Fruit fly (Drosophila melanogaster): ENCODE data around the gene B-H2.

Gene B-H2

DNA sequence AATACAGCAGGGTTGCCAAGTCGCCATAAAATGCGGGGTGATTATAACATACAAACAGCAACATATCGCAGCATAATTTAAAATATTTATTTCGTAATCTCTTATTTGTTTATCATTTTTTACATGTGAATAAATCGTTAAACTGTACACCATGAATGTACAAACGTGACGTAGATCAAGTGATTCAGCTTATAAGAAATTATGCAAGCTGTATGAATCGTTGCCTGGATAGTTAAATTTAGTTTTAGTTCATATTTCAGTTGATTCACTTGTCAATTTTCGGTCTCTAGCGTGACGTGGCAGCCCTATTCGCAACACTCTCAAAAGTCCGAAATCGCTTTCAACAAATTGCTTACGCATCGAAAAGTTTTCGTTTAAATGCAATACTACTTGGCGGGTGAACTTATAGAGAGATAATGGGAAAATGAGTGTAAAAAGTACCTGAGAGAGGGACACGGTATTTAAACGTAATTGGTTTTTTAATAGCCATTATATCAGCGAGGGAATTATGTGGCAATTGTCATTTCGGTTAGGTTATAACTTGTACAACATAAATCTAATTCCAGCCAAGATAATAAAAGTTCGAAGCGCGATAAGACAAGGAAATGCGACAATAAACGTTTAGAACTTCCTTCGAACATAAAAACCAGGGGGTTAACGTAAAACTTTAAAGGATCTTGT is 22.2 kb upstream of the B-H2 start (continued):
- TF ChIP-seq CG7928 (GFP tag; optimal IDR thresholded peaks at IDR 0.05) (peak; percentile 40), sima (GFP tag; optimal IDR thresholded peaks at IDR 0.05) (no peak), CG15479 (GFP tag; optimal IDR thresholded peaks at IDR 0.05) (no peak), E2f1 (GFP tag; IDR thresholded peaks at IDR 0.05) (peak; percentile 42), unc-4 (GFP tag; IDR thresholded peaks at IDR 0.05; ENCODE audit: partially characterized antibody) (no peak), CG14050 (GFP tag; IDR thresholded peaks at IDR 0.05) (peak; percentile 39; the same call in 2 of the 3 replicates), CG2202 (tag; optimal IDR thresholded peaks at IDR 0.05) (no peak), CG1602 (GFP tag; optimal IDR thresholded peaks at IDR 0.05) (peak; percentile 45), sisA (GFP tag; IDR thresholded peaks at IDR 0.05) (no peak; the same call in 1 of the 2 replicates), Opbp (GFP tag; IDR thresholded peaks at IDR 0.05; ENCODE audit: partially characterized antibody) (no peak), CHES-1-like (GFP tag; optimal IDR thresholded peaks at IDR 0.05) (peak; percentile 25), CG3281 (GFP tag; optimal IDR thresholded peaks at IDR 0.05) (peak; percentile 87), CG11504 (tag; optimal IDR thresholded peaks at IDR 0.05) (peak; percentile 86), CG33557 (GFP tag; optimal IDR thresholded peaks at IDR 0.05) (no peak), jigr1 (GFP tag; IDR thresholded peaks at IDR 0.05) (no peak), C15 (GFP tag; IDR thresholded peaks at IDR 0.05) (no peak), CG8089 (GFP tag; optimal IDR thresholded peaks at IDR 0.05) (no peak), CG2889 (GFP tag; IDR thresholded peaks at IDR 0.05) (0 out of 3 replicates have a peak, but pooled peaks have one; percentile 12), CG18262 (tag; optimal IDR thresholded peaks at IDR 0.05) (peak; percentile 61), lab (GFP tag; optimal IDR thresholded peaks at IDR 0.05) (peak; percentile 82), CG4328 (GFP tag; optimal IDR thresholded peaks at IDR 0.05) (peak; percentile 55), ci (GFP tag; IDR thresholded peaks at IDR 0.05) (peak; percentile 79; the same call in 2 of the 3 replicates), usp (GFP tag; optimal IDR thresholded peaks at IDR 0.05) (no peak), Doc2 (GFP tag; IDR thresholded peaks at IDR 0.05) (no peak), ewg (GFP tag; optimal IDR thresholded peaks at IDR 0.05) (peak; percentile 40), twi (tag; optimal IDR thresholded peaks at IDR 0.05) (peak; percentile 32), lbe (GFP tag; optimal IDR thresholded peaks at IDR 0.05) (no peak), nom (GFP tag; optimal IDR thresholded peaks at IDR 0.05) (no peak), sim (GFP tag; IDR thresholded peaks at IDR 0.05) (no peak), pb (GFP tag; optimal IDR thresholded peaks at IDR 0.05) (no peak), CG1529 (GFP tag; optimal IDR thresholded peaks at IDR 0.05) (peak; percentile 51), sens (GFP tag) (peak; percentile 90), Dek (tag; optimal IDR thresholded peaks at IDR 0.05) (peak; percentile 59), CG7357 (GFP tag; IDR thresholded peaks at IDR 0.05) (peak; percentile 56), pros (GFP tag; optimal IDR thresholded peaks at IDR 0.05) (no peak), CG43689 (GFP tag; IDR thresholded peaks at IDR 0.05) (no peak), CG12219 (GFP tag; optimal IDR thresholded peaks at IDR 0.05) (peak; percentile 73), CG2129 (GFP tag; IDR thresholded peaks at IDR 0.05; ENCODE audit: partially characterized antibody) (no peak), CG12155 (GFP tag; optimal IDR thresholded peaks at IDR 0.05) (peak; percentile 60), seq (GFP tag; IDR thresholded peaks at IDR 0.05) (peak; percentile 70; the same call in 1 of the 2 replicates), cato (GFP tag; optimal IDR thresholded peaks at IDR 0.05; ENCODE audit: borderline replicate concordance) (no peak), Ravus (GFP tag; IDR thresholded peaks at IDR 0.05) (no peak), Sry-β (GFP tag; optimal IDR thresholded peaks at IDR 0.05) (no peak), dan (GFP tag; IDR thresholded peaks at IDR 0.05) (no peak), CG3407 (GFP tag; optimal IDR thresholded peaks at IDR 0.05) (no peak), stwl (tag; optimal IDR thresholded peaks at IDR 0.05) (peak; percentile 15), Xbp1 (GFP tag; optimal IDR thresholded peaks at IDR 0.05) (peak; percentile 63), CG30403 (GFP tag; optimal IDR thresholded peaks at IDR 0.05) (peak; percentile 74), CG14965 (GFP tag; optimal IDR thresholded peaks at IDR 0.05; ENCODE audit: borderline replicate concordance) (no peak), Dref (GFP tag; IDR thresholded peaks at IDR 0.05) (no peak)

All from whole organism, embryonic.